Worm (Caenorhabditis elegans) whole organism, L4/young adult: ENCODE data around the gene chw-1.

Source experiments
- W03F9.2 ChIP-seq: fragments of 150-350 bp; optimal IDR thresholded peaks from 2 replicates; lab custom pipeline; 2014; ENCODE audit warnings: missing biosample characterization, missing genetic modification characterization
- dao-5 ChIP-seq: sonication (generic microtip); optimal IDR thresholded peaks from 2 replicates; lab custom pipeline; 2016; ENCODE audit warnings: missing genotype, missing genetic modification characterization, moderate library complexity, missing compliant biosample characterization

- TF ChIP-seq W03F9.2 (tag; lab: Kevin White, UChicago) (no peak), dao-5 (tag; lab: Kevin White, UChicago) (no peak)
Observed at ce11 chrV:10503011-10503410, 40.9 kb downstream of the chw-1 start, which contains the start of gene C35A5.11.
